Fruit fly (Drosophila melanogaster): Measurements from ENCODE around the gene sip2.

Gene sip2

DNA sequence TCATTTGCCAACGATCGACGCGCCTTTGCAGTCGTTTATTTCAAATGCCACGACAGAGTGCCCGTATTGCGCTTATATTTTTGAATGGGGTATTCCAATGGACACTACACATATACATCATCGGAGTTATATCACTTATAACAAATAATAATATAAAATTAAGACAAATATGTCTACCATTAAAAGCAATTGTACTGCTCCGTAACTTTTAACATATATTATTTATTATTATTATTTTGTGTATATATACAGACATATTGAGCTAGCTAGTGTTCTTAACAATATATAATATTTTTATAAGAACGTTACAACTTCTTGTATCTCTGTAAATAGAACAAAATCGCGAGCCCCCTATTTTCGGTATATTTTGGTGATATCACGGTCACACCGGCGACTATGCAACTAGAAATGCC, at the start of gene sip2, which contains the start of gene Coprox:
sip2 (minus strand) TSS at position 53 of the 413 bp plus-strand sequence.
Coprox (plus strand) TSS at position 400 of the 413 bp plus-strand sequence.
- no peak for TF ChIP-seq CG8301 (tag; optimal IDR thresholded peaks at IDR 0.05)
- peak; percentile 38 for TF ChIP-seq CG34367 (tag; optimal IDR thresholded peaks at IDR 0.05)
- TF ChIP-seq CG8159 (tag; optimal IDR thresholded peaks at IDR 0.05) = peak; percentile 74
- TF ChIP-seq CG15710 (tag; optimal IDR thresholded peaks at IDR 0.05) = peak; percentile 66
- peak; percentile 63 for TF ChIP-seq CG17806 (tag; optimal IDR thresholded peaks at IDR 0.05)
- peak; percentile 48 for TF ChIP-seq Snoo (tag; optimal IDR thresholded peaks at IDR 0.05)
- TF ChIP-seq CG10348 (GFP tag; IDR thresholded peaks at IDR 0.05) = no peak
- no peak for TF ChIP-seq CG13204 (GFP tag; optimal IDR thresholded peaks at IDR 0.05)
- no peak for TF ChIP-seq CG14655 (GFP tag; optimal IDR thresholded peaks at IDR 0.05)
- TF ChIP-seq D1 (tag; optimal IDR thresholded peaks at IDR 0.05) = no peak
- peak; percentile 25; the same call in 1 of the 2 replicates for TF ChIP-seq CG12605 (GFP tag; IDR thresholded peaks at IDR 0.05)
- TF ChIP-seq EcR (GFP tag; optimal IDR thresholded peaks at IDR 0.05) = no peak
- TF ChIP-seq CG32121 (GFP tag; IDR thresholded peaks at IDR 0.05) = no peak; the same call in 1 of the 2 replicates
- no peak for TF ChIP-seq Pif1A (GFP tag; optimal IDR thresholded peaks at IDR 0.05)
- TF ChIP-seq CG9948 (tag; optimal IDR thresholded peaks at IDR 0.05) = peak; percentile 64
- no peak for TF ChIP-seq rn (GFP tag; IDR thresholded peaks at IDR 0.05)
- TF ChIP-seq gl (tag; optimal IDR thresholded peaks at IDR 0.05) = no peak
- no peak for TF ChIP-seq Pif1B (GFP tag; optimal IDR thresholded peaks at IDR 0.05)
- peak; percentile 35; the same call in 2 of the 3 replicates for TF ChIP-seq CG4496 (GFP tag; IDR thresholded peaks at IDR 0.05)
- TF ChIP-seq Ets98B (GFP tag; IDR thresholded peaks at IDR 0.05) = peak; percentile 33; the same call in 1 of the 2 replicates
- no peak for TF ChIP-seq fd96Ca (GFP tag; IDR thresholded peaks at IDR 0.05)

DNA sequence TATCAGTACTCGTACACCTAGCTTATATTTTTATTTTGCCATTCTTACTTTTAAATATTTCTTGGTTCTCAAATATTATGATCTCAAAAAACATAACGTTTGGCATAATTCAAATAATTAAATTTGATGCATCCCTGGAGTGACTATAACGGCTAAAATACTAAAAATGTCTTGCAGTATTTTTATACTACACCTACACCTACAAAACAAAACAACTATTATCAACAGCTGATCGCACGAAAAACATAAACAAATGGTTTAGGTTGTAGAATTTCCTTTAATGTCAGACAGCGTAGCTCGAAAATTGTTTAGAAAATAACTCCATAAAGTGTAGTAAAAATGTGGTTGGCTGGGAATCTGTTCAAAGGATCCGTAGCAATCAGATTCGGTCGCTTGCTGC, 49.3 kb upstream of the sip2 start, which contains the start of gene CG43322:
CG43322 (plus strand) TSS at position 240 of the 400 bp plus-strand sequence.
- no peak for TF ChIP-seq CG12605 (GFP tag; IDR thresholded peaks at IDR 0.05)
- no peak for TF ChIP-seq CG15710 (tag; optimal IDR thresholded peaks at IDR 0.05)
- TF ChIP-seq CG10348 (GFP tag; IDR thresholded peaks at IDR 0.05) = no peak
- TF ChIP-seq D1 (tag; optimal IDR thresholded peaks at IDR 0.05) = peak; percentile 10
- TF ChIP-seq gl (tag; optimal IDR thresholded peaks at IDR 0.05) = no peak

DNA sequence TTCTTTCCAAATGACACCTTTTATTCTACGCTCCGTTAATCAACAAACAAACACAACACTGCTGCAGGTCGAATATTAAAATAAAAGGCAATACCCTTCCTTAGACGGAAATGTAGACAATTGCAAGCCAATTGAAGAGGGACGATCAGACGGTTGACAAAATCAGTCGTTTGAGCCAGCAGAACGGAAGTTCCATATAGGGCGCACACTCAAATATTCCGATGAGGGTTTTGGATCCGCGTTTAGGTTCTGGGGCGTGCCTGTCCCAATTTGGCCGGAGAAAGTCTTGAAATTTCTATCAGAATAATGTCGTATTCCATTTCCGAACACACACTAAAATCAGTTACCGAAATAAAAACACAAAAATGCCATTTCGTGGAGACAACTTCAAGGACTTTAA, 48.1 kb upstream of the sip2 start, which contains the start of gene CG43321:
CG43321 (plus strand) TSS at position 301 of the 400 bp plus-strand sequence.
- TF ChIP-seq CG4496 (GFP tag; IDR thresholded peaks at IDR 0.05) (no peak), fd96Ca (GFP tag; IDR thresholded peaks at IDR 0.05) (no peak), CG14655 (GFP tag; optimal IDR thresholded peaks at IDR 0.05) (no peak), D1 (tag; optimal IDR thresholded peaks at IDR 0.05) (no peak), CG8301 (tag; optimal IDR thresholded peaks at IDR 0.05) (no peak), CG10348 (GFP tag; IDR thresholded peaks at IDR 0.05) (no peak), Ets98B (GFP tag; IDR thresholded peaks at IDR 0.05) (no peak), Pif1B (GFP tag; optimal IDR thresholded peaks at IDR 0.05) (no peak), CG34367 (tag; optimal IDR thresholded peaks at IDR 0.05) (no peak), Snoo (tag; optimal IDR thresholded peaks at IDR 0.05) (no peak), CG17806 (tag; optimal IDR thresholded peaks at IDR 0.05) (no peak), CG12605 (GFP tag; IDR thresholded peaks at IDR 0.05) (no peak), rn (GFP tag; IDR thresholded peaks at IDR 0.05) (no peak), EcR (GFP tag; optimal IDR thresholded peaks at IDR 0.05) (no peak), CG8159 (tag; optimal IDR thresholded peaks at IDR 0.05) (no peak), Pif1A (GFP tag; optimal IDR thresholded peaks at IDR 0.05) (no peak), CG13204 (GFP tag; optimal IDR thresholded peaks at IDR 0.05) (no peak)

DNA sequence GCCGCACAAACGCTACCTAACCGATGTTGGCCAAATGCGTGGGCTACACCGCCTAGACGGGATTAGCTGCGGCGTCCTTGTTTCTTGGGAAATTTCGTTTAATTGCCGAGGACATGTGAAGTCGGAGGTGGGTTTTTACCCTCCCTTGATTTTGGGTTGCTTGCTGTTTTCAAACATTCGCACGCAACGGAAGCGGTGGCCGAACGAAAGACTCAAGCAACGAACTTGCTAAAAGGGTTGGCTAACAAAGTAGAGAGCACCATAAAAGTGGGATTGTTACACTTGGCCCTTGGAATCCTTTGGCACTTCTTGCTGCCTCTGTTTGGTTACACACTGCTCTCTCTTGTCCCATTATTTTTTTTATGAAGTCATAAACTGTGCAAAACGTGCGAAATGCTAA, 46.6 kb upstream of the sip2 start:
- TF ChIP-seq rn (GFP tag; IDR thresholded peaks at IDR 0.05) = no peak
- TF ChIP-seq gl (tag; optimal IDR thresholded peaks at IDR 0.05) = no peak
- TF ChIP-seq CG8159 (tag; optimal IDR thresholded peaks at IDR 0.05) = no peak
- no peak for TF ChIP-seq Pif1A (GFP tag; optimal IDR thresholded peaks at IDR 0.05)
- TF ChIP-seq CG12605 (GFP tag; IDR thresholded peaks at IDR 0.05) = no peak
- TF ChIP-seq CG34367 (tag; optimal IDR thresholded peaks at IDR 0.05) = no peak
- TF ChIP-seq CG15710 (tag; optimal IDR thresholded peaks at IDR 0.05) = no peak
- TF ChIP-seq Pif1B (GFP tag; optimal IDR thresholded peaks at IDR 0.05) = no peak
- TF ChIP-seq CG4496 (GFP tag; IDR thresholded peaks at IDR 0.05) = no peak
- no peak for TF ChIP-seq CG9948 (tag; optimal IDR thresholded peaks at IDR 0.05)
- no peak for TF ChIP-seq CG10348 (GFP tag; IDR thresholded peaks at IDR 0.05)
- no peak for TF ChIP-seq CG14655 (GFP tag; optimal IDR thresholded peaks at IDR 0.05)
- TF ChIP-seq CG17806 (tag; optimal IDR thresholded peaks at IDR 0.05) = no peak

DNA sequence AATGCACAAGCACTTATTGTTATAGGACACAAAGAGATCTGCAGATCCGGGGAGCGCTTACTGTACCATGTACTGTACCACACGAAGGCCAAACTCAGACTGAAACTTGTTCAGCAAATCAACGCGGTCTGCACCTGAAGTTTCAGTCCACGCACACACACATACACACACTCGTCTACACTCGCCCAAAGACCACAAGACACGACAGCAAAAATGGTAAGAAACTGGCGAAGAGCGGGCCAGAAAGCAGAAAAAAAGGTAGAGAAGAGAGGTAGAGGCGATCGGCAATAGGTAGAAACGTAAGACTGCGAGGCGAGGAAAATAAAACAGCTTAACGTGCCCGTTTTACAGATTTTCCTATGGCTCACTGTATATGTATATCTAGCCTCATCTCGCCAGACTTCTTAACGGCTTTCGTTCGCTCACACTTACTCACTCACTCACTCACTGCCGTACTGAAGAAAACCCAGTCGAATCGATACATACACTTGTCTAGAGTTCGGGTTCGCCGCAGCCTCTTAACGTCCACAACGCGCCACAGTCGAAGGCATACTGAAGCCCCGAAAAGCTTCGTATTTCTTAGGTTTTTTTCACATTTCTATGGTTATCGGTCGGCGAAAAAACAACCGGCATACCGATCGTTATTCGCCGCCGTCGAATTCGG, 46.1 kb upstream of the sip2 start, which contains the start of gene uif:
uif (minus strand) TSS at position 553 of the 664 bp plus-strand sequence.
- TF ChIP-seq CG8159 (tag; optimal IDR thresholded peaks at IDR 0.05) (peak; percentile 8), CG12605 (GFP tag; IDR thresholded peaks at IDR 0.05) (no peak), CG4496 (GFP tag; IDR thresholded peaks at IDR 0.05) (0 out of 3 replicates have a peak, but pooled peaks have one; percentile 21), Snoo (tag; optimal IDR thresholded peaks at IDR 0.05) (no peak), rn (GFP tag; IDR thresholded peaks at IDR 0.05) (no peak), gl (tag; optimal IDR thresholded peaks at IDR 0.05) (no peak), CG8301 (tag; optimal IDR thresholded peaks at IDR 0.05) (no peak), CG15710 (tag; optimal IDR thresholded peaks at IDR 0.05) (no peak), fd96Ca (GFP tag; IDR thresholded peaks at IDR 0.05) (peak; percentile 28; the same call in 1 of the 3 replicates), CG34367 (tag; optimal IDR thresholded peaks at IDR 0.05) (no peak), D1 (tag; optimal IDR thresholded peaks at IDR 0.05) (no peak), Pif1B (GFP tag; optimal IDR thresholded peaks at IDR 0.05) (no peak), CG9948 (tag; optimal IDR thresholded peaks at IDR 0.05) (no peak), CG10348 (GFP tag; IDR thresholded peaks at IDR 0.05) (no peak), Pif1A (GFP tag; optimal IDR thresholded peaks at IDR 0.05) (no peak), CG17806 (tag; optimal IDR thresholded peaks at IDR 0.05) (no peak), CG13204 (GFP tag; optimal IDR thresholded peaks at IDR 0.05) (peak; percentile 26), Ets98B (GFP tag; IDR thresholded peaks at IDR 0.05) (peak; percentile 53; the same call in 1 of the 2 replicates), EcR (GFP tag; optimal IDR thresholded peaks at IDR 0.05) (peak; percentile 33), CG14655 (GFP tag; optimal IDR thresholded peaks at IDR 0.05) (no peak)
